Fruit fly (Drosophila melanogaster) S2 (cell line): Measurements from ENCODE around the gene CG7888.

Source experiments
- CG8478 ChIP-seq: fragments of >200 bp; optimal IDR thresholded peaks from 2 replicates; lab custom pipeline; 2018
- CTCF ChIP-seq, 2 experiments: fragments of >200 bp; optimal IDR thresholded peaks; 2 replicates each; lab custom pipeline; 2018

DNA sequence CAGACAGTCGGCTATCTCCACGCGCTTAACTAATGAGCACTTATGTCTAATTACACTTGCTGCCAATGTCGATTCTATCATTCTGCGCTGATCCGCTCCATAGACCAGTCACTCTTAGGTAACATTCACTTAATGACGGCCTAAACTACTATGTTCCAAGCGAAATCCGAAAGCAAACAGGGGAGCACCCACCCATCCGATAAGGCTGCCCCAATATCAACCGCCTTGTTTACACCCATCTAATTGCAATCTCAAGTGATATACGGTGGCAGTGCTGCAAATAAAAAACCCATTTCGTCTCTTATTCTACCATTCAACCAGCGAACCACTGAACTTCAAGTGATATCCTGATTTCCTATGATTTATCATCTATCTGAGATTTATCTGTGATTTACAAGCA, 4.4 kb upstream of the CG7888 start:
- TF ChIP-seq CTCF (optimal IDR thresholded peaks at IDR 0.05; lab: Kevin White, UChicago) = no peak
- no peak for TF ChIP-seq CG8478 (lab: Kevin White, UChicago)
